Fruit fly (Drosophila melanogaster): ENCODE results near the gene CG18170.
A peak's percentile ranks its signal among the peaks of the same experiment; 100 is the strongest.

The CG18170 gene

DNA sequence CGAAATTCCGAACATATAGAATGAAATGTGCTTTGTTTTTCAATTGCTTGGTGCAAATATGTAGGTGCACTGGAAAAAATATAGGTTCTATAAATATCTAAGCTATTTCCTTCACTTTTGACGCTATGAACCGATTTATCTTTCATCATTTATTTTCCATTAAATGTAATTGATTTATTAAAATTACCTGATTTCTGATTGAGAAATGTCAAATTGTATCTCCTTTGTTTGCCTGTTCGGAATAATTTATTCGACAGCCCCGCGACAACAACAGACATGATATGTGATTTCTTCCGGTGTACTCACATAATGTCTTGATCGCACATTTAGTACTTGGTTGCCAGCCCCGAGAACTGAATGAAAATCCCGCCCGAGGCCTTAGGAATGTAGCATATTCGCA is 6.9 kb downstream of the CG18170 start:
- TF ChIP-seq p53 (GFP tag; optimal IDR thresholded peaks at IDR 0.05) (no peak), Trl (optimal IDR thresholded peaks at IDR 0.05) (no peak), Trl (GFP tag; optimal IDR thresholded peaks at IDR 0.05) (no peak), CG6765 (GFP tag; optimal IDR thresholded peaks at IDR 0.05) (no peak), fd3F (GFP tag; optimal IDR thresholded peaks at IDR 0.05) (peak; percentile 20), CG4707 (GFP tag; optimal IDR thresholded peaks at IDR 0.05) (no peak), pho (GFP tag; optimal IDR thresholded peaks at IDR 0.05) (peak; percentile 46), Bdp1 (GFP tag; optimal IDR thresholded peaks at IDR 0.05) (no peak), toy (GFP tag; IDR thresholded peaks at IDR 0.05) (no peak), gfzf (GFP tag; optimal IDR thresholded peaks at IDR 0.05) (no peak), sisA (GFP tag; IDR thresholded peaks at IDR 0.05) (peak; percentile 24; the same call in 1 of the 2 replicates), ap (GFP tag; IDR thresholded peaks at IDR 0.05) (no peak), CG14050 (GFP tag; IDR thresholded peaks at IDR 0.05) (no peak), crp (GFP tag; optimal IDR thresholded peaks at IDR 0.05) (no peak), sob (GFP tag; IDR thresholded peaks at IDR 0.05) (0 out of 2 replicates have a peak, but pooled peaks have one; percentile 43), esg (GFP tag; conservative IDR thresholded peaks at IDR 0.05) (no peak), CG6654 (GFP tag; optimal IDR thresholded peaks at IDR 0.05) (no peak), odd (GFP tag; optimal IDR thresholded peaks at IDR 0.05) (no peak), run (tag; optimal IDR thresholded peaks at IDR 0.05) (no peak), kni (GFP tag; optimal IDR thresholded peaks at IDR 0.05) (no peak), CG16815 (GFP tag; optimal IDR thresholded peaks at IDR 0.05) (peak; percentile 14), CG12104 (GFP tag; optimal IDR thresholded peaks at IDR 0.05) (peak; percentile 85), grn (GFP tag; optimal IDR thresholded peaks at IDR 0.05) (no peak), Asciz (GFP tag; optimal IDR thresholded peaks at IDR 0.05) (no peak), caup (GFP tag; optimal IDR thresholded peaks at IDR 0.05; ENCODE audit: severe bottlenecking) (peak; percentile 36), Deaf1 (tag; optimal IDR thresholded peaks at IDR 0.05) (no peak), CG16813 (GFP tag; IDR thresholded peaks at IDR 0.05; ENCODE audit: partially characterized antibody) (no peak), Sox102F (GFP tag; optimal IDR thresholded peaks at IDR 0.05) (peak; percentile 32), HmgD (GFP tag; optimal IDR thresholded peaks at IDR 0.05) (no peak), Dad (GFP tag; optimal IDR thresholded peaks at IDR 0.05) (peak; percentile 3), Sry-β (GFP tag; optimal IDR thresholded peaks at IDR 0.05) (no peak), H2.0 (GFP tag; IDR thresholded peaks at IDR 0.05) (peak; percentile 37; the same call in 1 of the 2 replicates), zen (tag; optimal IDR thresholded peaks at IDR 0.05) (no peak), Gug (GFP tag; IDR thresholded peaks at IDR 0.05) (peak; percentile 57; the same call in 2 of the 4 replicates), CG4854 (GFP tag; optimal IDR thresholded peaks at IDR 0.05) (no peak), gem (tag; optimal IDR thresholded peaks at IDR 0.05) (peak; percentile 59), trem (tag; optimal IDR thresholded peaks at IDR 0.05) (no peak), HHEX (GFP tag; optimal IDR thresholded peaks at IDR 0.05) (peak; percentile 34), CG11398 (GFP tag; optimal IDR thresholded peaks at IDR 0.05) (no peak), unpg (GFP tag; optimal IDR thresholded peaks at IDR 0.05) (peak; percentile 15), Eip74EF (GFP tag; optimal IDR thresholded peaks at IDR 0.05) (no peak), CG11085 (GFP tag; IDR thresholded peaks at IDR 0.05) (0 out of 2 replicates have a peak, but pooled peaks have one; percentile 38), cas (GFP tag; IDR thresholded peaks at IDR 0.05) (no peak), zfh1 (GFP tag; IDR thresholded peaks at IDR 0.05) (no peak), bsh (GFP tag; optimal IDR thresholded peaks at IDR 0.05) (no peak), tgo (GFP tag; IDR thresholded peaks at IDR 0.05) (peak; percentile 41; the same call in 1 of the 3 replicates), kah (GFP tag; optimal IDR thresholded peaks at IDR 0.05) (no peak), D19B (GFP tag; optimal IDR thresholded peaks at IDR 0.05) (peak; percentile 34), CG8359 (GFP tag; optimal IDR thresholded peaks at IDR 0.05; ENCODE audit: borderline replicate concordance) (no peak), Myb (GFP tag; optimal IDR thresholded peaks at IDR 0.05) (no peak), slbo (GFP tag; IDR thresholded peaks at IDR 0.05) (peak; percentile 75)

All from whole organism, embryonic.